Worm (Caenorhabditis elegans) whole organism, young adult: ENCODE results near the gene F21A3.11.

Source experiments
- B0336.3 ChIP-seq: fragments of 200-800 bp; sonication (Bioruptor generic); IDR thresholded peaks from 2 replicates; pipeline ENCODE4 v1.3.6; 2022; ENCODE audit warnings: missing genetic modification characterization, missing compliant biosample characterization
- C06A6.2 ChIP-seq: fragments of 200-800 bp; sonication (Bioruptor generic); conservative IDR thresholded peaks from 2 replicates; pipeline ENCODE4 v1.3.6; 2022; ENCODE audit warnings: missing genetic modification characterization, missing compliant biosample characterization
- F22D6.2 ChIP-seq: sonication (generic microtip); optimal IDR thresholded peaks from 2 replicates; lab custom pipeline; 2016; ENCODE audit warnings: mild to moderate bottlenecking, missing genetic modification characterization, missing compliant biosample characterization
- Y53F4B.3 ChIP-seq: fragments of 200-800 bp; sonication (Bioruptor generic); IDR thresholded peaks from 2 replicates; pipeline ENCODE4 v1.3.6; 2022; ENCODE audit warnings: missing genetic modification reagents, missing genetic modification characterization, missing compliant biosample characterization
- ZK185.1 ChIP-seq: sonication (generic microtip); optimal IDR thresholded peaks from 2 replicates; lab custom pipeline; 2016; ENCODE audit warnings: mild to moderate bottlenecking, missing genetic modification characterization, missing compliant biosample characterization; ENCODE audit not compliant: poor library complexity, severe bottlenecking
- ama-1 ChIP-seq, 3 experiments: fragments of 150-350 bp in 1 of 3; sonication (generic microtip) in 2 of 3; optimal IDR thresholded peaks; 2 replicates each; lab custom pipeline; 2014 to 2018; ENCODE audit warnings: missing biosample characterization in 2 of 3, missing genetic modification characterization in 2 of 3, missing genetic modification reagents in 2 of 3
- attf-3 ChIP-seq: fragments of 200-800 bp; sonication (Bioruptor generic); conservative IDR thresholded peaks from 2 replicates; pipeline ENCODE4 v1.3.6; 2022; ENCODE audit warnings: missing genetic modification reagents, missing genetic modification characterization, missing compliant biosample characterization
- attf-5 ChIP-seq: fragments of 200-800 bp; sonication (Bioruptor generic); optimal IDR thresholded peaks from 2 replicates; lab custom pipeline; 2018; ENCODE audit warnings: mild to moderate bottlenecking, missing genetic modification characterization, missing compliant biosample characterization
- attf-6 ChIP-seq: fragments of 200-800 bp; sonication (Bioruptor generic); IDR thresholded peaks from 2 replicates; pipeline ENCODE4 v1.3.6; 2022; ENCODE audit warnings: missing genetic modification reagents, missing genetic modification characterization, missing compliant biosample characterization
- bed-1 ChIP-seq: fragments of 200-800 bp; sonication (Bioruptor generic); IDR thresholded peaks from 2 replicates; pipeline ENCODE4 v1.3.6; 2022; ENCODE audit warnings: missing genetic modification reagents, missing genetic modification characterization, missing compliant biosample characterization
- cebp-1 ChIP-seq, 2 experiments: fragments of 200-800 bp in 1 of 2; sonication (Bioruptor generic) in 1 of 2; sonication (generic microtip) in 1 of 2; IDR thresholded peaks in 1 of 2; optimal IDR thresholded peaks in 1 of 2; 2 replicates each; pipeline versions ENCODE4 v1.3.6 to Lab custom; 2017 to 2022; ENCODE audit warnings: missing compliant biosample characterization in 2 of 2, missing genetic modification characterization in 2 of 2, mild to moderate bottlenecking in 1 of 2, missing genetic modification reagents in 1 of 2, moderate library complexity in 1 of 2
- ceh-27 ChIP-seq: fragments of 200-800 bp; sonication (Bioruptor generic); optimal IDR thresholded peaks from 2 replicates; lab custom pipeline; 2018; ENCODE audit warnings: mild to moderate bottlenecking, missing genetic modification characterization, moderate library complexity, missing compliant biosample characterization
- ceh-91 ChIP-seq: fragments of 200-800 bp; sonication (Bioruptor generic); IDR thresholded peaks from 2 replicates; pipeline ENCODE4 v1.3.6; 2022; ENCODE audit warnings: missing genetic modification reagents, missing genetic modification characterization, missing compliant biosample characterization
- dpff-1 ChIP-seq: sonication (generic microtip); optimal IDR thresholded peaks from 2 replicates; lab custom pipeline; 2017; ENCODE audit warnings: mild to moderate bottlenecking, missing genetic modification characterization, missing compliant biosample characterization
- dpl-1 ChIP-seq: fragments of 150-350 bp; optimal IDR thresholded peaks from 2 replicates; lab custom pipeline; 2014; ENCODE audit warnings: missing biosample characterization, missing genetic modification reagents, missing genetic modification characterization
- egl-18 ChIP-seq: fragments of 200-800 bp; sonication (Bioruptor generic); IDR thresholded peaks from 2 replicates; pipeline ENCODE4 v1.3.6; 2022; ENCODE audit warnings: missing genetic modification reagents, missing genetic modification characterization, missing compliant biosample characterization
- egl-44 ChIP-seq: fragments of 200-800 bp; sonication (Bioruptor generic); IDR thresholded peaks from 2 replicates; pipeline ENCODE4 v1.3.6; 2022; ENCODE audit warnings: missing genetic modification reagents, missing genetic modification characterization, missing compliant biosample characterization
- him-1 ChIP-seq: sonication (generic microtip); optimal IDR thresholded peaks from 2 replicates; lab custom pipeline; 2016; ENCODE audit warnings: missing genotype, missing genetic modification reagents, missing genetic modification characterization, missing compliant biosample characterization
- hrde-1 ChIP-seq: sonication (generic microtip); optimal IDR thresholded peaks from 2 replicates; lab custom pipeline; 2016; ENCODE audit warnings: missing genetic modification characterization, mild to moderate bottlenecking, missing compliant biosample characterization, moderate library complexity, missing genotype, missing genetic modification reagents, borderline replicate concordance
- hsf-1 ChIP-seq: fragments of 200-800 bp; sonication (Bioruptor generic); IDR thresholded peaks from 2 replicates; pipeline ENCODE4 v1.3.6; 2022; ENCODE audit warnings: missing genetic modification reagents, missing genetic modification characterization, missing compliant biosample characterization
- lag-1 ChIP-seq: fragments of 200-800 bp; sonication (Bioruptor generic); IDR thresholded peaks from 2 replicates; pipeline ENCODE4 v1.3.6; 2022; ENCODE audit warnings: missing genetic modification reagents, missing genetic modification characterization, missing compliant biosample characterization
- let-526 ChIP-seq: fragments of 200-800 bp; sonication (Bioruptor generic); IDR thresholded peaks from 2 replicates; pipeline ENCODE4 v1.3.6; 2022; ENCODE audit warnings: missing genetic modification reagents, missing genetic modification characterization, missing compliant biosample characterization
- lin-35 ChIP-seq, 3 experiments: fragments of 150-350 bp in 2 of 3; sonication (generic microtip) in 1 of 3; optimal IDR thresholded peaks; 2 replicates each; lab custom pipeline; 2014 to 2018; ENCODE audit warnings: missing biosample characterization in 3 of 3, missing genetic modification characterization in 3 of 3, missing genetic modification reagents in 3 of 3
- lir-1 ChIP-seq: fragments of 200-800 bp; sonication (Bioruptor generic); conservative IDR thresholded peaks from 2 replicates; pipeline ENCODE4 v1.3.6; 2022; ENCODE audit warnings: missing genetic modification reagents, missing genetic modification characterization, missing compliant biosample characterization
- lsy-27 ChIP-seq: sonication (generic microtip); optimal IDR thresholded peaks from 2 replicates; lab custom pipeline; 2017; ENCODE audit warnings: missing genetic modification characterization, mild to moderate bottlenecking, missing compliant biosample characterization, antibody characterized with exemption, missing genotype, borderline replicate concordance; ENCODE audit not compliant: insufficient read depth
- madf-10 ChIP-seq: sonication (generic microtip); optimal IDR thresholded peaks from 2 replicates; lab custom pipeline; 2016; ENCODE audit warnings: mild to moderate bottlenecking, missing genetic modification characterization, missing compliant biosample characterization
- madf-8 ChIP-seq: fragments of 200-800 bp; sonication (Bioruptor generic); conservative IDR thresholded peaks from 2 replicates; pipeline ENCODE4 v1.3.6; 2022; ENCODE audit warnings: missing genetic modification reagents, missing genetic modification characterization, missing compliant biosample characterization
- nfyb-1 ChIP-seq: fragments of 200-800 bp; sonication (Bioruptor generic); IDR thresholded peaks from 2 replicates; pipeline ENCODE4 v1.3.6; 2022; ENCODE audit warnings: missing genetic modification reagents, missing genetic modification characterization, missing compliant biosample characterization
- nhr-27 ChIP-seq: fragments of 200-800 bp; sonication (Bioruptor generic); optimal IDR thresholded peaks from 2 replicates; lab custom pipeline; 2018; ENCODE audit warnings: mild to moderate bottlenecking, missing genetic modification characterization, moderate library complexity, missing compliant biosample characterization
- rcor-1 ChIP-seq: fragments of 200-800 bp; sonication (Bioruptor generic); IDR thresholded peaks from 2 replicates; pipeline ENCODE4 v1.3.6; 2022; ENCODE audit warnings: missing genetic modification reagents, missing genetic modification characterization, missing compliant biosample characterization
- repo-1 ChIP-seq: sonication (generic microtip); optimal IDR thresholded peaks from 2 replicates; lab custom pipeline; 2017; ENCODE audit warnings: mild to moderate bottlenecking, missing genetic modification characterization, missing compliant biosample characterization
- sdz-38 ChIP-seq: sonication (generic microtip); optimal IDR thresholded peaks from 2 replicates; lab custom pipeline; 2016; ENCODE audit warnings: missing genotype, missing genetic modification characterization, missing compliant biosample characterization
- snpc-4 ChIP-seq, 5 experiments: fragments of 150-350 bp in 1 of 5; sonication (generic microtip) in 4 of 5; optimal IDR thresholded peaks; 2 replicates each; lab custom pipeline; 2014 to 2018; ENCODE audit warnings: missing genetic modification characterization in 5 of 5, missing biosample characterization in 3 of 5, antibody characterized with exemption in 2 of 5, mild to moderate bottlenecking in 2 of 5, missing compliant biosample characterization in 2 of 5, missing genotype in 2 of 5, moderate library complexity in 2 of 5, missing genetic modification reagents in 1 of 5
- tbp1 ChIP-seq: fragments of 200-800 bp; sonication (Bioruptor generic); optimal IDR thresholded peaks from 2 replicates; lab custom pipeline; 2018; ENCODE audit warnings: mild to moderate bottlenecking, missing genetic modification characterization, missing compliant biosample characterization
- unc-62 ChIP-seq: fragments of 150-350 bp; optimal IDR thresholded peaks from 2 replicates; lab custom pipeline; 2014; ENCODE audit warnings: missing biosample characterization, missing genetic modification reagents, missing genetic modification characterization
- ztf-25 ChIP-seq: fragments of 200-800 bp; sonication (Bioruptor generic); IDR thresholded peaks from 2 replicates; pipeline ENCODE4 v1.3.6; 2022; ENCODE audit warnings: missing genetic modification reagents, missing genetic modification characterization, missing compliant biosample characterization
- ztf-26 ChIP-seq: sonication (generic microtip); optimal IDR thresholded peaks from 2 replicates; lab custom pipeline; 2017; ENCODE audit warnings: missing genetic modification characterization, missing compliant biosample characterization

The F21A3.11 gene

ce11 chrV:15569702-15570430 is 36.9 kb upstream of the F21A3.11 start, which contains the start of gene lsm-5 (continued):
- TF ChIP-seq snpc-4 (GFP tag; optimal IDR thresholded peaks at IDR 0.05; lab: Kevin White, UChicago) (no peak), snpc-4 (tag; optimal IDR thresholded peaks at IDR 0.05; lab: Kevin White, UChicago) (peak in 1 of 4 experiments; percentile 25), bed-1 (GFP tag; lab: Robert Waterston, UW) (no peak), rcor-1 (no peak), him-1 (peak; percentile 34), Y53F4B.3 (GFP tag; lab: Robert Waterston, UW) (no peak), hrde-1 (tag; lab: Kevin White, UChicago) (no peak), ztf-26 (tag; lab: Kevin White, UChicago) (no peak), dpl-1 (GFP tag; lab: Kevin White, UChicago) (peak; percentile 57), dpff-1 (tag; lab: Kevin White, UChicago) (no peak), egl-18 (GFP tag; lab: Robert Waterston, UW) (no peak), sdz-38 (tag; lab: Kevin White, UChicago) (no peak), F22D6.2 (tag; lab: Kevin White, UChicago) (no peak), nfyb-1 (GFP tag; lab: Robert Waterston, UW) (no peak), attf-5 (GFP tag; lab: Kevin White, UChicago) (no peak), attf-3 (GFP tag; lab: Robert Waterston, UW) (peak; percentile 93), hsf-1 (GFP tag; lab: Robert Waterston, UW) (0 out of 2 replicates have a peak, but pooled peaks have one; percentile 9), repo-1 (tag; lab: Kevin White, UChicago) (no peak), lag-1 (GFP tag; lab: Robert Waterston, UW) (no peak), ama-1 (optimal IDR thresholded peaks at IDR 0.05; lab: Kevin White, UChicago) (peak; percentile 77), ama-1 (GFP tag; optimal IDR thresholded peaks at IDR 0.05; lab: Kevin White, UChicago) (no peak), nhr-27 (tag; lab: Kevin White, UChicago) (no peak), ceh-27 (GFP tag; lab: Kevin White, UChicago) (no peak), madf-8 (GFP tag; lab: Robert Waterston, UW) (no peak), unc-62 (GFP tag; lab: Kevin White, UChicago) (no peak), ceh-91 (GFP tag; lab: Robert Waterston, UW) (no peak)

ce11 chrV:15568381-15568780 is 35.4 kb upstream of the F21A3.11 start:
- peak; percentile 42 for TF ChIP-seq ama-1 (optimal IDR thresholded peaks at IDR 0.05; lab: Kevin White, UChicago)
- TF ChIP-seq ama-1 (GFP tag; optimal IDR thresholded peaks at IDR 0.05; lab: Kevin White, UChicago), result no peak
- TF ChIP-seq lsy-27 (tag; lab: Kevin White, UChicago), result no peak

ce11 chrV:15567344-15567804 is 34.4 kb upstream of the F21A3.11 start, which contains the start of gene acs-2:
acs-2 (plus strand) TSS chrV:15567394.
- no peak for TF ChIP-seq ztf-25 (GFP tag; lab: Robert Waterston, UW)
- peak; percentile 85 for TF ChIP-seq ama-1 (optimal IDR thresholded peaks at IDR 0.05; lab: Kevin White, UChicago)
- TF ChIP-seq ama-1 (GFP tag; optimal IDR thresholded peaks at IDR 0.05; lab: Kevin White, UChicago), result no peak
- no peak for TF ChIP-seq B0336.3
- TF ChIP-seq hsf-1 (GFP tag; lab: Robert Waterston, UW), result peak; percentile 32; the same call in 1 of the 2 replicates

DNA sequence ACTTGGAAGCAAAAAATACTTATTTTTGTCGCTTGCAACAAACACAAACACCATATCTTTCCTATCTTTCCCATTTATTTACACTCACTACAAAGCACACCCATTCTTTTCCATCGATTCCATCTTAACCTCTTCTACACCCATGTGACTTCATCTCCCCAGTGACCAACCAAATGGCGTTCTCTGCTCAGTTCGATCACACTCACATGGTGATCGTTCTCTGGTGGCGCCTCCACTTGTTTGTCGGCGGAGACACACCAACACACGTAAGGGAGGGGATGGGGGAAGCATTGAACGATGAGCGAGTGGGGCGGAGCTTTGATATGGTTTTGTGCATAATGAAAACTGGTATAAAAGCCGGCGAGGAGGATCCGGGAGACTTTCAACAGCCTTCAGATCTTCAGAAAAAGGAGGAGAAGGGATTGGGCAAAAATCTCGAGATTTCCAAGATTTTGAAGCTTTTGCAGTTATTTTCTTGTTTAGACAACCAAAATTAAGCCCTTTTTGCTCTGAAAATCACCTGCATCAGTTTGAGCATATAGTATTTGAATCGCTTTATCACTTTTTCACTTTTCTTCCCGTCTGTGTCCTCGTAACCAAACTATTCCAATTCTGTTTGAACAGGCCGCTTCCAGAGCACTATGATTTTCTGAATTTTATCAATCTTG is 33.6 kb upstream of the F21A3.11 start:
- TF ChIP-seq madf-10 (tag; lab: Kevin White, UChicago) (peak; percentile 14), egl-18 (GFP tag; lab: Robert Waterston, UW) (no peak), let-526 (GFP tag; lab: Robert Waterston, UW) (0 out of 2 replicates have a peak, but pooled peaks have one; percentile 55), attf-6 (GFP tag; lab: Robert Waterston, UW) (no peak), C06A6.2 (GFP tag; lab: Robert Waterston, UW) (0 out of 2 replicates have a peak, but pooled peaks have one; percentile 24), tbp1 (GFP tag; lab: Kevin White, UChicago) (peak; percentile 49), egl-44 (GFP tag; lab: Robert Waterston, UW) (peak; percentile 52; the same call in 1 of the 2 replicates), ZK185.1 (tag; lab: Kevin White, UChicago) (peak; percentile 52), lin-35 (GFP tag; optimal IDR thresholded peaks at IDR 0.05; lab: Kevin White, UChicago) (peak in 1 of 3 experiments; percentile 38), cebp-1 (GFP tag; IDR thresholded peaks at IDR 0.05; lab: Robert Waterston, UW) (0 out of 2 replicates have a peak, but pooled peaks have one; percentile 18), cebp-1 (tag; optimal IDR thresholded peaks at IDR 0.05; lab: Kevin White, UChicago) (peak; percentile 75), ztf-26 (tag; lab: Kevin White, UChicago) (peak; percentile 58), B0336.3 (peak; percentile 40; the same call in 1 of the 2 replicates), lir-1 (GFP tag; lab: Robert Waterston, UW) (peak; percentile 54; the same call in 1 of the 2 replicates)
